Worm (Caenorhabditis elegans) whole organism, L4 larva: ENCODE data around the gene srab-9.

Source experiments
- dve-1 ChIP-seq: sonication (generic microtip); optimal IDR thresholded peaks from 2 replicates; lab custom pipeline; 2017; ENCODE audit warnings: antibody characterized with exemption, mild to moderate bottlenecking, missing genetic modification characterization, missing compliant biosample characterization; ENCODE audit not compliant: insufficient read depth
- nhr-41 ChIP-seq: fragments of 200-800 bp; sonication (Bioruptor generic); IDR thresholded peaks from 2 replicates; pipeline ENCODE4 v1.3.6; 2022; ENCODE audit warnings: missing genetic modification reagents, missing genetic modification characterization, missing compliant biosample characterization
- ztf-11 ChIP-seq: fragments of 150-350 bp; optimal IDR thresholded peaks from 2 replicates; lab custom pipeline; 2014; ENCODE audit warnings: missing biosample characterization, missing genetic modification characterization

- TF ChIP-seq ztf-11 (tag; lab: Kevin White, UChicago) = no peak
- no peak for TF ChIP-seq dve-1
- TF ChIP-seq nhr-41 (GFP tag; lab: Robert Waterston, UW) = no peak
Observed at ce11 chrV:3162299-3162698, 21.2 kb upstream of the srab-9 start.
